Fruit fly (Drosophila melanogaster): ENCODE results near the gene fiz.

The fiz gene

dm6 chrX:14893872-14894271 is 15.6 kb downstream of the fiz start:
- no peak for TF ChIP-seq CG6163 (GFP tag; IDR thresholded peaks at IDR 0.05)
- no peak for TF ChIP-seq net (GFP tag; optimal IDR thresholded peaks at IDR 0.05)

- TF ChIP-seq CG31627 (GFP tag; optimal IDR thresholded peaks at IDR 0.05) (peak; percentile 1), CG8319 (GFP tag; optimal IDR thresholded peaks at IDR 0.05) (peak; percentile 21), Ets96B (tag; optimal IDR thresholded peaks at IDR 0.05) (no peak), salr (GFP tag; optimal IDR thresholded peaks at IDR 0.05) (no peak), CG10631 (GFP tag; optimal IDR thresholded peaks at IDR 0.05) (peak; percentile 12), Sox14 (GFP tag; optimal IDR thresholded peaks at IDR 0.05) (no peak), CG6854 (GFP tag; optimal IDR thresholded peaks at IDR 0.05) (no peak), CG9139 (GFP tag; optimal IDR thresholded peaks at IDR 0.05) (no peak), Gug (GFP tag; IDR thresholded peaks at IDR 0.05) (0 out of 2 replicates have a peak, but pooled peaks have one; percentile 12), net (GFP tag; optimal IDR thresholded peaks at IDR 0.05) (no peak), CG32006 (GFP tag; optimal IDR thresholded peaks at IDR 0.05) (peak; percentile 47), CG4318 (GFP tag; optimal IDR thresholded peaks at IDR 0.05) (peak; percentile 20), CG3032 (tag; optimal IDR thresholded peaks at IDR 0.05) (no peak), eg (GFP tag; IDR thresholded peaks at IDR 0.05) (peak; percentile 71), Lpt (GFP tag; optimal IDR thresholded peaks at IDR 0.05) (no peak), CG15336 (GFP tag; IDR thresholded peaks at IDR 0.05) (peak; percentile 69), svp (GFP tag) (peak; percentile 83), CG1621 (tag; optimal IDR thresholded peaks at IDR 0.05) (no peak), OdsH (GFP tag; optimal IDR thresholded peaks at IDR 0.05) (peak; percentile 32), Blimp-1 (GFP tag; optimal IDR thresholded peaks at IDR 0.05) (no peak), Sox102F (GFP tag; optimal IDR thresholded peaks at IDR 0.05) (no peak), Ets21C (GFP tag; optimal IDR thresholded peaks at IDR 0.05) (peak; percentile 18), CG7368 (GFP tag; optimal IDR thresholded peaks at IDR 0.05) (no peak), fkh (GFP tag; optimal IDR thresholded peaks at IDR 0.05) (no peak), Eip93F (GFP tag; optimal IDR thresholded peaks at IDR 0.05) (no peak), fd59A (GFP tag; optimal IDR thresholded peaks at IDR 0.05) (no peak), spab (GFP tag; optimal IDR thresholded peaks at IDR 0.05) (no peak), Hr38 (GFP tag; optimal IDR thresholded peaks at IDR 0.05) (no peak), Hr4 (GFP tag; optimal IDR thresholded peaks at IDR 0.05) (peak; percentile 1), CG6163 (GFP tag; IDR thresholded peaks at IDR 0.05) (peak; percentile 52; the same call in 1 of the 3 replicates), CG11294 (GFP tag; IDR thresholded peaks at IDR 0.05) (no peak), Met (GFP tag; optimal IDR thresholded peaks at IDR 0.05) (no peak), CG34406 (GFP tag; optimal IDR thresholded peaks at IDR 0.05) (peak; percentile 22), Eip78C (GFP tag) (peak; percentile 94), fd85E (GFP tag; optimal IDR thresholded peaks at IDR 0.05) (no peak), Smox (GFP tag; optimal IDR thresholded peaks at IDR 0.05) (peak; percentile 37), CG11762 (GFP tag; optimal IDR thresholded peaks at IDR 0.05; ENCODE audit: insufficient read depth) (no peak), pdm3 (GFP tag; optimal IDR thresholded peaks at IDR 0.05) (peak; percentile 56), topi (GFP tag; optimal IDR thresholded peaks at IDR 0.05) (peak; percentile 16), CG8119 (GFP tag; IDR thresholded peaks at IDR 0.05) (peak; percentile 62), achi (GFP tag; optimal IDR thresholded peaks at IDR 0.05) (peak; percentile 15), CG8632 (GFP tag; optimal IDR thresholded peaks at IDR 0.05) (peak; percentile 12), dac (GFP tag; optimal IDR thresholded peaks at IDR 0.05) (no peak), CG11902 (GFP tag; optimal IDR thresholded peaks at IDR 0.05) (peak; percentile 20), lz (GFP tag; optimal IDR thresholded peaks at IDR 0.05) (no peak), Eip75B (GFP tag; optimal IDR thresholded peaks at IDR 0.05) (peak; percentile 3), CG16779 (tag; optimal IDR thresholded peaks at IDR 0.05) (no peak), cyc (GFP tag; optimal IDR thresholded peaks at IDR 0.05) (peak; percentile 31), dsx (GFP tag; optimal IDR thresholded peaks at IDR 0.05; ENCODE audit: poor library complexity, severe bottlenecking) (no peak), CG6276 (GFP tag; optimal IDR thresholded peaks at IDR 0.05) (peak; percentile 30), esn (GFP tag; optimal IDR thresholded peaks at IDR 0.05) (peak; percentile 30)
Measured at dm6 chrX:14892303-14892702, 17.2 kb downstream of the fiz start.

All from whole organism, prepupa.